Fruit fly (Drosophila melanogaster) whole organism, wandering third instar larva: ENCODE data around the gene CG1724.
A peak's percentile ranks its signal among the peaks of the same experiment; 100 is the strongest.

Experiments used
- Abd-B ChIP-seq: fragments of >200 bp; optimal IDR thresholded peaks from 2 replicates; lab custom pipeline; 2017; ENCODE audit warnings: missing biosample characterization, missing genetic modification characterization
- CG32264 ChIP-seq: fragments of 200-800 bp; sonication (Bioruptor generic); optimal IDR thresholded peaks from 2 replicates; lab custom pipeline; 2016; ENCODE audit warnings: missing biosample characterization, missing genetic modification characterization
- CG9705 ChIP-seq: fragments of 200-800 bp; sonication (Bioruptor generic); optimal IDR thresholded peaks from 2 replicates; lab custom pipeline; 2018; ENCODE audit warnings: missing biosample characterization, mild to moderate bottlenecking, missing genetic modification characterization
- CrebA ChIP-seq: fragments of 200-800 bp; sonication (Bioruptor generic); optimal IDR thresholded peaks from 2 replicates; lab custom pipeline; 2016; ENCODE audit warnings: missing biosample characterization, mild to moderate bottlenecking, missing genetic modification characterization, borderline replicate concordance
- Dfd ChIP-seq: fragments of >200 bp; optimal IDR thresholded peaks from 2 replicates; lab custom pipeline; 2017; ENCODE audit warnings: missing biosample characterization, missing genetic modification characterization
- GATAd ChIP-seq: sonication (Bioruptor generic); optimal IDR thresholded peaks from 2 replicates; lab custom pipeline; 2016; ENCODE audit warnings: missing biosample characterization, missing genetic modification characterization
- HLH106 ChIP-seq: fragments of 200-800 bp; optimal IDR thresholded peaks from 3 replicates; lab custom pipeline; 2019; ENCODE audit warnings: missing biosample characterization, mild to moderate bottlenecking, missing genetic modification characterization, moderate library complexity
- Hr78 ChIP-seq: fragments of >200 bp; optimal IDR thresholded peaks from 2 replicates; lab custom pipeline; 2017; ENCODE audit warnings: missing biosample characterization, missing genetic modification characterization
- Hr83 ChIP-seq: fragments of 200-300 bp; sonication (Bioruptor generic); optimal IDR thresholded peaks from 2 replicates; lab custom pipeline; 2016; ENCODE audit warnings: missing biosample characterization, mild to moderate bottlenecking, missing genetic modification characterization, moderate library complexity; ENCODE audit not compliant: poor library complexity, severe bottlenecking
- Mio ChIP-seq: sonication (Bioruptor generic); optimal IDR thresholded peaks from 2 replicates; lab custom pipeline; 2016; ENCODE audit warnings: missing biosample characterization, missing genetic modification characterization
- Myc ChIP-seq: fragments of >200 bp; optimal IDR thresholded peaks from 2 replicates; lab custom pipeline; 2017
- N ChIP-seq: fragments of >200 bp; optimal IDR thresholded peaks from 2 replicates; lab custom pipeline; 2018; ENCODE audit warnings: missing biosample characterization, missing external identifiers, missing genetic modification characterization
- Rel ChIP-seq, 2 experiments: fragments of 200-800 bp; sonication (Bioruptor generic) in 1 of 2; optimal IDR thresholded peaks; 2 replicates in 1 of 2; 3 replicates in 1 of 2; lab custom pipeline; 2016 to 2019; ENCODE audit warnings: mild to moderate bottlenecking in 2 of 2, missing biosample characterization in 2 of 2, missing genetic modification characterization in 2 of 2, moderate library complexity in 1 of 2
- Sp1 ChIP-seq: fragments of 200-800 bp; sonication (Bioruptor generic); optimal IDR thresholded peaks from 3 replicates; lab custom pipeline; 2019; ENCODE audit warnings: missing biosample characterization, mild to moderate bottlenecking, missing genetic modification characterization, moderate library complexity
- Vsx2 ChIP-seq: fragments of 200-300, 225-300 bp; sonication (Bioruptor generic); optimal IDR thresholded peaks from 2 replicates; lab custom pipeline; 2018; ENCODE audit warnings: missing biosample characterization, missing genetic modification characterization; ENCODE audit not compliant: partially characterized antibody
- brk ChIP-seq: fragments of 200-800 bp; sonication (Bioruptor generic); optimal IDR thresholded peaks from 2 replicates; lab custom pipeline; 2016; ENCODE audit warnings: missing biosample characterization, mild to moderate bottlenecking, missing genetic modification characterization
- dl ChIP-seq, 2 experiments: fragments of 175-275, 200-275 bp in 1 of 2; fragments of 200-275 bp in 1 of 2; sonication (Bioruptor generic); optimal IDR thresholded peaks; lab custom pipeline; 2018; ENCODE audit warnings: mild to moderate bottlenecking in 2 of 2, missing biosample characterization in 2 of 2, missing genetic modification characterization in 2 of 2, moderate library complexity in 2 of 2; ENCODE audit not compliant: partially characterized antibody in 2 of 2, insufficient read depth in 1 of 2
- dmrt93B ChIP-seq: fragments of 200-800 bp; sonication (Bioruptor generic); optimal IDR thresholded peaks from 2 replicates; lab custom pipeline; 2018; ENCODE audit warnings: missing biosample characterization, mild to moderate bottlenecking, missing genetic modification characterization
- dsf ChIP-seq: sonication (Bioruptor generic); optimal IDR thresholded peaks from 2 replicates; lab custom pipeline; 2016; ENCODE audit warnings: missing biosample characterization, missing genetic modification characterization, borderline replicate concordance
- foxo ChIP-seq, 2 experiments: fragments of 200-800 bp; sonication (Bioruptor generic); optimal IDR thresholded peaks; 2 replicates in 1 of 2; 3 replicates in 1 of 2; lab custom pipeline; 2016 to 2017; ENCODE audit warnings: missing biosample characterization in 2 of 2, missing genetic modification characterization in 2 of 2
- fru ChIP-seq: fragments of 200-800 bp; sonication (Bioruptor generic); optimal IDR thresholded peaks from 3 replicates; lab custom pipeline; 2016; ENCODE audit warnings: missing biosample characterization, mild to moderate bottlenecking, missing genetic modification characterization
- h ChIP-seq: fragments of 200-800 bp; sonication (Bioruptor generic); optimal IDR thresholded peaks from 3 replicates; lab custom pipeline; 2016; ENCODE audit warnings: missing biosample characterization, mild to moderate bottlenecking, missing genetic modification characterization
- jim ChIP-seq: fragments of 175-275, 200-325 bp; sonication (Bioruptor generic); optimal IDR thresholded peaks from 2 replicates; lab custom pipeline; 2016; ENCODE audit warnings: missing biosample characterization, mild to moderate bottlenecking, missing genetic modification characterization
- lola ChIP-seq: fragments of >200 bp; optimal IDR thresholded peaks from 2 replicates; lab custom pipeline; 2017; ENCODE audit warnings: missing biosample characterization, missing genetic modification characterization
- pan ChIP-seq: fragments of >200 bp; optimal IDR thresholded peaks from 2 replicates; lab custom pipeline; 2017
- psq ChIP-seq: fragments of 200-800 bp; sonication (Bioruptor generic); optimal IDR thresholded peaks from 3 replicates; lab custom pipeline; 2017; ENCODE audit warnings: missing biosample characterization, mild to moderate bottlenecking, missing genetic modification characterization, moderate library complexity
- rgr ChIP-seq: fragments of 200-800 bp; sonication (Bioruptor generic); optimal IDR thresholded peaks from 3 replicates; lab custom pipeline; 2016; ENCODE audit warnings: missing biosample characterization, mild to moderate bottlenecking, missing genetic modification characterization
- sage ChIP-seq: fragments of 200-800 bp; sonication (Bioruptor generic); optimal IDR thresholded peaks from 2 replicates; lab custom pipeline; 2016; ENCODE audit warnings: missing biosample characterization, mild to moderate bottlenecking, missing genetic modification characterization
- sv ChIP-seq: fragments of 200-800 bp; sonication (Bioruptor generic); optimal IDR thresholded peaks from 3 replicates; lab custom pipeline; 2016; ENCODE audit warnings: missing biosample characterization, missing genetic modification characterization
- tai ChIP-seq: sonication (Bioruptor generic); optimal IDR thresholded peaks from 2 replicates; lab custom pipeline; 2016; ENCODE audit warnings: missing biosample characterization, missing genetic modification characterization
- woc ChIP-seq: sonication (Bioruptor generic); optimal IDR thresholded peaks from 2 replicates; lab custom pipeline; 2016; ENCODE audit warnings: missing biosample characterization, mild to moderate bottlenecking, missing genetic modification characterization

Gene CG1724

DNA sequence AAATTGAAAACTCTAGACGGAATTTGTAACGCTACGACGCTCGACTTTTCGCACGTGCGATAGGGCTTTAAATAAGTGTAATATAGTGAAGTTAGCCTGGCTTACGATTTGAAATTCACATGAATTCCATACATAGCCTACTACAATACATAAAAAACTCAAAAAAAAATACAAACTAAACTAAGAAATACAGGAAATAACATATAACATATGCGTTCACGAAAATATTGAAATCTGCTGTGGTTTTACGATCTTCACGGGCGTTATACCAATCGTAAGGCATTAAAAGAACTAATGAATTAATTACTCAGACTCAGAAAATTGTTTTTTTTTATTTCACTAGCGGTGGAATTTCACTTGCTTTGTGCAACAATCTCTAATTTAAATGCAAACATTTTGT is at the start of gene CG1724:
CG1724 (minus strand) TSS at position 101 of the 400 bp plus-strand sequence.
- TF ChIP-seq tai (GFP tag; lab: Kevin White, UChicago): no peak
- TF ChIP-seq CG9705 (GFP tag; lab: Kevin White, UChicago): no peak
- TF ChIP-seq HLH106 (tag; lab: Kevin White, UChicago): no peak
- no peak for TF ChIP-seq rgr (GFP tag; lab: Kevin White, UChicago)
- no peak for TF ChIP-seq Vsx2
- TF ChIP-seq lola (GFP tag; lab: Kevin White, UChicago): no peak
- no peak for TF ChIP-seq GATAd (GFP tag; lab: Kevin White, UChicago)
- no peak for TF ChIP-seq Hr78 (GFP tag; lab: Kevin White, UChicago)

DNA sequence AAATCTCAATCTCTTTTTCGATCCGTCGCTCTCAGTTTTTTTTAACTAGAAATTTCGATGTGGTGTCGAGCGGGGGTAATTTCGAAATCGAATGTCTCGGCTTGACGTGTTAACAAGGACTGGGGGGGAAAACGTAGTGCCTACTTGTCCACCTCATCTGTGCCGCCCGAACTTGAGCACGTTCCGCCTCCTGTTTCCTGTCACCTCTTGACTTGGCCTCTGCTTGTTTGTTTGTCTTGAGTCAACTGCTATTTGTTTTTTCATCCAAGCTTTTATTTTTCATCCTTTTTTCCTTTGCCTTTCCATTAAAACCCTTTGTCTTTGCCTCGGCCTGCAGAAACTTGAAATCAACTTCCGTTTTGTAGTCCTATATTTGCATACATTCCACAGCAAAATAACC is 47.9 kb upstream of the CG1724 start, which contains the start of gene CG1722:
CG1722 (minus strand) TSS at position 101 of the 400 bp plus-strand sequence.
- TF ChIP-seq sv (GFP tag; lab: Kevin White, UChicago) (no peak), Dfd (GFP tag; lab: Kevin White, UChicago) (no peak), psq (GFP tag; lab: Kevin White, UChicago) (no peak), dmrt93B (GFP tag; lab: Kevin White, UChicago) (no peak), foxo (GFP tag; optimal IDR thresholded peaks at IDR 0.05; lab: Kevin White, UChicago) (no peak), CrebA (GFP tag; lab: Kevin White, UChicago) (no peak), dsf (no peak)

DNA sequence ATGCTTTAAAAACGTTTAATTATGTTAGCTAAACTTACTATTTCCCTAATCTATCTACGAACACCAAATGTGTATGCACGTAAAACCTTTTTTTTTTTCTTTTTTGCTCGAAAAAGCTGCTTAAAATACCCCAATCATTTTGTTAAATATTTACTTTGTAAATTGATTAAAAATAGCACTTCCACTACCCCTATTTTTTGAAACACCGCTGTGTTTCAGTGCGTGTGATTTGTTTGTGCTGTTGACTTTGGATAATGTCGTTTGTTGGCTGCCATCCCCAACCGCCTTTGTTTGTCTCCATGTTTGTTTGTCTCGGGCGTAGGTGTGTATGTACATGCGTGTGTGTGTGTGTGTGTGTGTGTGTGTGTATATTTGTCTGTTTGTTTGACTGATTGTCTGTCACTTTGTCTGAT is 38.7 kb upstream of the CG1724 start:
- TF ChIP-seq tai (GFP tag; lab: Kevin White, UChicago): peak; percentile 5
- peak; percentile 1 for TF ChIP-seq sv (GFP tag; lab: Kevin White, UChicago)
- TF ChIP-seq sage: no peak

DNA sequence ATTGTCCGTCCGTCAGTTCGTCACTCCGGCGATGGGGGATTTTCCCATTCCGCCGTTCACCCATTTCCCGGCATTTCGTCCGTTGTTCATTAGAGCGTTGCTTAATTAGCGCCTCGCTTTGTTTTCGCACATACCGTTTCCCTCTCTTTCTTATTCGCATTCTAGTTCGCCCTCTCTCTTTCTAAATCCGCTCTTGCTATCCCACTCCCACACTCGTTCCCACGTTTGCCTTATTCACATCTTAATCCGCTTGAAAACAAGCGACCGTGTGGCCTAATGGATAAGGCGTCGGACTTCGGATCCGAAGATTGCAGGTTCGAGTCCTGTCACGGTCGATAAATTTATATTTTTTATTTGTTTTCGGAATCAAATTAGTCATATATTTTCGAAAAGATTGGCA is 28.7 kb upstream of the CG1724 start:
- TF ChIP-seq Hr83 (no peak), Rel (GFP tag; optimal IDR thresholded peaks at IDR 0.05; lab: Kevin White, UChicago) (no peak), Rel (tag; optimal IDR thresholded peaks at IDR 0.05; lab: Kevin White, UChicago) (peak; percentile 39)

DNA sequence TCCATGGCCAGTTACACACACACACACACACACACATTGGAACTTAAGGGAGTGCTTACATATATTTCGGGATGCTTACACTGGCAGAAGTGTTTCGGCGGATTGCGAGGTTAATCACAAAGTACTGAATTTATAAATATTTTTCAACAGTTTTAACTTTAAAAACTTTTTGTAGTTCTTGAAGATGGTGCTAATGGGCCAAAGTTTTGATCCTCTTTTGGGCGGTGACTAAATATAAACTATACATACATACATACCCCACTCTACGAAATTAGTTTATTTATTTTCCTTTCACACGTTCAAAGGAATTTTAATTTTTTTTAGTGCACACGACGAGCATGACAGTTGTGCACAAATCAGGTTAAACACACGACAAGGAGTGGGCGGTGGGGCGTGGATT is 23.2 kb upstream of the CG1724 start:
- no peak for TF ChIP-seq Sp1
- TF ChIP-seq Myc (lab: Kevin White, UChicago): no peak
- no peak for TF ChIP-seq CG32264 (GFP tag; lab: Kevin White, UChicago)
- peak; percentile 16 for TF ChIP-seq HLH106 (tag; lab: Kevin White, UChicago)
- peak; percentile 22 for TF ChIP-seq fru (GFP tag; lab: Kevin White, UChicago)
- no peak for TF ChIP-seq dl (GFP tag; optimal IDR thresholded peaks at IDR 0.05; lab: Kevin White, UChicago; ENCODE audit: insufficient read depth in 1 of 2, partially characterized antibody in 2 of 2)

DNA sequence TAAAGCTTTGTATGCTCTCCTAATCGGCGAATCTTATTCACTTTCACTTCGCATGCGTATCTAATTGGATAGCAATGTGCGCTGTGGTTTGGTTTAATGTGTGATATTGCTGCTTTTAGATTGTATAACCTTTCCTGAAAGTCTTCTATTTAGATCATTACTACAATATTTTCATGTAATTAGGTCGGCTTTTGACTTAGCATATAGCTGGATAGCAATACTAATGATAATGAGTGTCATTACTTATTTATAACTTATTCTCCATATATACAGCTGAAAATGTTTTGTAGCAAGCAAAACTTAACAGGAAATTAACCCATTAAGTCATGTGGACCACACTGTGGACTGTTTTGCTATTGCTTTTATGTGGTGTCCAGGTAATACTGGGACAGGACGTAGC is 14.4 kb upstream of the CG1724 start, which contains the start of gene CG32523:
CG32523 (plus strand) TSS at position 301 of the 400 bp plus-strand sequence.
- no peak for TF ChIP-seq Rel (GFP tag; optimal IDR thresholded peaks at IDR 0.05; lab: Kevin White, UChicago)
- no peak for TF ChIP-seq Rel (tag; optimal IDR thresholded peaks at IDR 0.05; lab: Kevin White, UChicago)
- TF ChIP-seq N (GFP tag; lab: Kevin White, UChicago): no peak
- no peak for TF ChIP-seq dl (GFP tag; optimal IDR thresholded peaks at IDR 0.05; lab: Kevin White, UChicago; ENCODE audit: insufficient read depth in 1 of 2, partially characterized antibody in 2 of 2)
- TF ChIP-seq tai (GFP tag; lab: Kevin White, UChicago): no peak
- TF ChIP-seq Myc (lab: Kevin White, UChicago): no peak
- TF ChIP-seq Abd-B (GFP tag; lab: Kevin White, UChicago): no peak
- TF ChIP-seq Sp1: no peak
- TF ChIP-seq dsf: no peak
- TF ChIP-seq HLH106 (tag; lab: Kevin White, UChicago): no peak
- no peak for TF ChIP-seq sv (GFP tag; lab: Kevin White, UChicago)
- no peak for TF ChIP-seq Vsx2
- no peak for TF ChIP-seq pan (lab: Kevin White, UChicago)
- TF ChIP-seq Hr83: no peak
- no peak for TF ChIP-seq dmrt93B (GFP tag; lab: Kevin White, UChicago)
- TF ChIP-seq brk: no peak

DNA sequence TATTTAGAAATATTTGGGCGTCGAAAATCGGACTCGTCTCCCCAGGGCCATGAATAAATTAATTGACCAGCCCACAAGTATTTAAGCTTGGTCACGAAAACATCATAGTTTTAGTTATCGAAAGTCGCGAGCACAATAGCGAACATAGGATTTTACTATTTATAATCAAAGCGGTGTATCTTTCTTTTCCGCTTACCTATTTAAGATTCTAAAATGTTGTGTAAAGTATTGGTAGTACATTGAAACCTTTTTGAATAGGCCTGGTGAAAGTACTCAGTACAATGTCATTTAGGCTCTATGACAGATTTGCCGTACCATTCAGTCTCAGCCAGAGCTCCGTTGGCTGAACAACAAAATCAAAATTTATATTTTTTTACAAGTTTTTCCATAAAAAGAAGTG is 10.2 kb downstream of the CG1724 start, which contains the start of gene ccb:
ccb (plus strand) TSS at position 301 of the 400 bp plus-strand sequence.
- no peak for TF ChIP-seq Abd-B (GFP tag; lab: Kevin White, UChicago)
- TF ChIP-seq sage: no peak
- TF ChIP-seq jim: no peak
- TF ChIP-seq dsf: no peak
- no peak for TF ChIP-seq foxo (GFP tag; optimal IDR thresholded peaks at IDR 0.05; lab: Kevin White, UChicago)
- TF ChIP-seq h (GFP tag; lab: Kevin White, UChicago): no peak
- TF ChIP-seq Hr78 (GFP tag; lab: Kevin White, UChicago): no peak
- no peak for TF ChIP-seq woc (GFP tag; lab: Kevin White, UChicago)
- no peak for TF ChIP-seq CG9705 (GFP tag; lab: Kevin White, UChicago)
- no peak for TF ChIP-seq Mio (GFP tag; lab: Kevin White, UChicago)
- TF ChIP-seq GATAd (GFP tag; lab: Kevin White, UChicago): no peak
- no peak for TF ChIP-seq sv (GFP tag; lab: Kevin White, UChicago)
